Fruit fly (Drosophila melanogaster): ENCODE data around the gene CG2104.

CG2104 gene

dm6 chr3R:5660198-5660893, 32.7 kb downstream of the CG2104 start, which contains the start of gene Wdr33:
Gene Wdr33 (plus strand): TSS chr3R:5660635.
- TF ChIP-seq CG17801 (GFP tag; optimal IDR thresholded peaks at IDR 0.05; ENCODE audit: partially characterized antibody): no peak

DNA sequence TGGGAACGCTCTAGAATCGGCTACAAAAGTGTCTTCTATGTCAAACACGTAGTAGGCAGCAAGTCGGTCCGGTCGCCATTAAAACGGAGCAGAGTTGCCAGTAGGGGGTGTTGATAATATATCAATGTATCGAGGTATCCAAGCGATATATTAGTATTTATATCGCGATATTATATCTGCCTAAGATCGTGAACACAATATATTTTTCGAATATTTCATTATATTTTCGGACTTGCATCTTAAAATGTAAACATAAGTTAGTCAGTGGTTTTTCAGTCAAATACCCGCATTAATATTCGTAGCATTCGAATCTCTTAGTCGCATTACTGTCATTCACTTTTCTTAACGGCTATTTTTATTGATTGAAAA, 33.3 kb downstream of the CG2104 start, which contains the start of gene CG2182:
TSS of gene CG2182 (minus strand) at position 84 of the 369 bp plus-strand sequence.
- no peak for TF ChIP-seq CG17801 (GFP tag; optimal IDR thresholded peaks at IDR 0.05; ENCODE audit: partially characterized antibody)

DNA sequence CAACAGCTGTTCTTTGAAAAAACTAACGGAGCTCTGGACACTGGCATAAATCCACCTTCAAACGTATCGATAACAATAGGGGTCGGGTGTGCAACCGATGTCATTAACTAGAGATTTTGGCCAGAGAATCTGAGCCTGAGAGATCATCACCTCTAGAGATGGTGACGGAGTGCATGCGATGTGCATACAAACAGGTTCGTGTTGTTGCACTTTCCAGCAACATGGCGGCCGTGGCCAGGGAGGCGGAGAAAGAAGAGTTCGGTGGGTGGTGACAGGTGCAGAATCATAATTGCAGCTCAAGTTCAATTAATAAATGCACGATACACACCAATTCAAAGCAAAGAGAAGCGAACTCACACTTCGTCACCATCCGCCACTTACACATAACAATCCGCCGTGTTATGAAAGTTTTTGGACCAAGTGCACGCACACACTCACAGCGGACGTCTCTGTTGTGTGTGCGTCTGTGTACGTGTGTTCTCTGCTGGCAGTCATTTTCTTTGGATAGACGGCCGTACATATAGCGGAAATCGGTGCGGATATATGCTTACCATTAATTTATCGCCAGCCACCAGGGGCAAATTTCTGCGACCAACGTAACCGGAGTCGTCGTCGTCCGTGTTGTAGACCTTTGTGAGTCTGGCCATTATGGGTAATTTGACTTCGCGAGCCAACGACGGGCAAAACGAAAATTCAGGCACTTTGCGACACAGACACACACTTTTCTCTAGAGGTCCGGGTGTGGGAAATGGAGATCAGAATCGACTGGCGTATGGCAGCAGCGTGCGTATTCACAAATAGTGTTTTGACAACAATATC, 33.9 kb downstream of the CG2104 start:
- TF ChIP-seq CG17801 (GFP tag; optimal IDR thresholded peaks at IDR 0.05; ENCODE audit: partially characterized antibody): no peak

DNA sequence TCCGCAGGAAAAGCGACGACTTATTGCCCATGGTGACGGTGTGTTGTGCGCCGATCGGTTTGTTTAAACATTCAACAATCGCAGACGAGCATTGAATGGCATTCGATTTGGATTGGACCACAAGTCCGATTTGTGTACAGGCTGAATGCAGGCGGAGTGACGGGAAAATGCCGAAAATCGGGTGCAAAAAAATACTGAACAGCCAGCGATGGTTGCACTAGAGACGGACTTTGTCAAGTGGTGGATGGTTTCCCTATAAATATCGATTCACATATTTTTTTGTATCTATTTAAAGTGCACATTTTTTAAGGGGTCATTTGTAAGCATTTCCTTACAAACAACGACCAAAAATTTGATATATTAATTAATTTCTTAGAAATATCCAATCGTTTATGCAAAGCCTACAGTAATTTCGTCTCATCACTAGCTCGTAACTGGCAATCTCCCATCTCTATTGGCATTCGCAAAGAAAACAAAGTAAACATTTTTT, 38.3 kb downstream of the CG2104 start, which contains the start of the genes elm and MED27:
TSS of gene elm (minus strand) at position 170 of the 490 bp plus-strand sequence.
TSS of gene MED27 (plus strand) at position 448 of the 490 bp plus-strand sequence.
- peak; percentile 93 for TF ChIP-seq CG17801 (GFP tag; optimal IDR thresholded peaks at IDR 0.05; ENCODE audit: partially characterized antibody)

DNA sequence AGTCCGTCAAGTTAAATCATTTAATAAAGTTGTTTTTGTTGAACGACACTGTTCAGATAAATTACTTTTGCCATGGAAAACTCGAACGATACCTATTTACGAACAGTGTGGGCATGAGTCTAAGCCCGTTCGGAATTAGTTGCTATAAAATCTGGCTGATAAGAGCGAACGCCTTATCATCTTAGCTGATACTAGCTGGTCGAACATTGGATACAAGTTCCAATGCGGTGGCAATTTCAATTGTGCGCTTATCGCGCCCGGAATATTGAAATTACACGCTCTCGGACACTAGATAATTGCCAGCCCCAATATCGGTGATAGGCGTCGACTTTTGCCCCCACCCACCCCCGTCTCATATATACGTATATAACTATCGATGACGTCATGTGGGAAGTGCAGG, 39.2 kb downstream of the CG2104 start:
- TF ChIP-seq CG17801 (GFP tag; optimal IDR thresholded peaks at IDR 0.05; ENCODE audit: partially characterized antibody): no peak

- no peak for TF ChIP-seq CG17801 (GFP tag; optimal IDR thresholded peaks at IDR 0.05; ENCODE audit: partially characterized antibody)
These were observed 43.2 kb downstream of the CG2104 start for dm6 chr3R:5649903-5650302.

- TF ChIP-seq CG17801 (GFP tag; optimal IDR thresholded peaks at IDR 0.05; ENCODE audit: partially characterized antibody): no peak
These were observed 44.3 kb downstream of the CG2104 start, which contains the start of the genes MTA1-like and Sec23 for dm6 chr3R:5648569-5649476. Gene MTA1-like (minus strand): TSS chr3R:5648738. Gene Sec23 (plus strand): TSS chr3R:5649065.

dm6 chr3R:5647705-5648568, 45.1 kb downstream of the CG2104 start:
- no peak for TF ChIP-seq CG17801 (GFP tag; optimal IDR thresholded peaks at IDR 0.05; ENCODE audit: partially characterized antibody)

DNA sequence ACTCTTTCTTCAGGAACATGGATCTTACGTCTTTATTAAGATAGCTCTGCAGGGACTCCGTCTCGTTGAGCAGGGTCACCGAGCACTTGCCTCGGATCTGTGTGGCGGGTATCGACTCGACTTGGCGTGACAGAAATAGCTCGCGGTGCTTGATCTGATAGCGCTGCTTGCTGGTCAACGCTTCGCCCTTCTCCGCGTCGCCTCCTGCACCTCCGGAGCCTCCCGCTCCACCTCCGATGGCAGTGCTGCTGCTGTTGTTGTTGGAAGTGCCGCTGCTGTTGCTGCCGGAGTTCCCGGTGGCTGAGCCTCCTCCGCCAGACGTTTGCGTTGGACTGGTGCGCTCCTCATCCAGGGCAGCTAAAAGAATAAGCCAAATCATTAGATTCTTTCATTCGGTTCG, 49.7 kb downstream of the CG2104 start:
- TF ChIP-seq CG17801 (GFP tag; optimal IDR thresholded peaks at IDR 0.05; ENCODE audit: partially characterized antibody): no peak

All from ovary, adult (tissue).